Fruit fly (Drosophila melanogaster) whole organism, embryonic: ENCODE measurements around the gene mRpL35.
A peak's percentile ranks its signal among the peaks of the same experiment; 100 is the strongest.

Experiments used
- Asciz ChIP-seq: fragments of 200-800 bp; sonication (Bioruptor generic); optimal IDR thresholded peaks from 2 replicates; lab custom pipeline; 2017; ENCODE audit warnings: missing biosample characterization, mild to moderate bottlenecking, missing genetic modification characterization, missing genetic modification reagents
- Awh ChIP-seq: fragments of 200-800 bp; sonication (Bioruptor generic); IDR thresholded peaks from 2 replicates; pipeline ENCODE4, ENCODE4 v1.3.6; 2022; ENCODE audit warnings: missing biosample characterization, missing genetic modification characterization
- Bdp1 ChIP-seq: fragments of 200-800 bp; sonication (Bioruptor generic); optimal IDR thresholded peaks from 3 replicates; lab custom pipeline; 2016; ENCODE audit warnings: missing biosample characterization, missing genetic modification characterization
- Bgb ChIP-seq: fragments of 200-800 bp; sonication (Bioruptor generic); IDR thresholded peaks from 2 replicates; pipeline ENCODE4 v1.3.6; 2022; ENCODE audit warnings: missing biosample characterization, missing genetic modification characterization; ENCODE audit not compliant: partially characterized antibody
- CG10321 ChIP-seq: fragments of 200-800 bp; sonication (Bioruptor generic); IDR thresholded peaks from 2 replicates; pipeline ENCODE4 v1.3.6; 2022; ENCODE audit warnings: missing biosample characterization, missing genetic modification characterization
- CG10462 ChIP-seq: fragments of 200-800 bp; sonication (Bioruptor generic); optimal IDR thresholded peaks from 2 replicates; lab custom pipeline; 2016; ENCODE audit warnings: missing biosample characterization, missing genetic modification characterization
- CG10565 ChIP-seq: fragments of 200-800 bp; sonication (Bioruptor generic); optimal IDR thresholded peaks from 3 replicates; lab custom pipeline; 2016; ENCODE audit warnings: missing biosample characterization, mild to moderate bottlenecking, missing genetic modification characterization
- CG11398 ChIP-seq: fragments of 200-800 bp; sonication (Bioruptor generic); optimal IDR thresholded peaks from 2 replicates; lab custom pipeline; 2016; ENCODE audit warnings: missing biosample characterization, missing genetic modification characterization
- CG12155 ChIP-seq: fragments of 200-800 bp; sonication (Bioruptor generic); optimal IDR thresholded peaks from 3 replicates; lab custom pipeline; 2016; ENCODE audit warnings: missing biosample characterization, missing genetic modification characterization
- CG13123 ChIP-seq: fragments of 200-800 bp; sonication (Bioruptor generic); optimal IDR thresholded peaks from 2 replicates; lab custom pipeline; 2016; ENCODE audit warnings: missing biosample characterization, missing genetic modification characterization
- CG13287 ChIP-seq: fragments of 200-800 bp; sonication (Bioruptor generic); IDR thresholded peaks from 2 replicates; pipeline ENCODE4 v1.3.6; 2022; ENCODE audit warnings: missing biosample characterization, missing genetic modification characterization; ENCODE audit not compliant: partially characterized antibody
- CG13775 ChIP-seq: fragments of 200-800 bp; sonication (Bioruptor generic); optimal IDR thresholded peaks from 3 replicates; lab custom pipeline; 2017; ENCODE audit warnings: missing biosample characterization, mild to moderate bottlenecking, missing genetic modification characterization
- CG14014 ChIP-seq: fragments of 200-800 bp; sonication (Bioruptor generic); IDR thresholded peaks from 2 replicates; pipeline ENCODE4 v1.3.6; 2022; ENCODE audit warnings: missing biosample characterization, missing genetic modification characterization
- CG14441 ChIP-seq: fragments of 200-800 bp; sonication (Bioruptor generic); IDR thresholded peaks from 2 replicates; pipeline ENCODE4 v1.3.6; 2022; ENCODE audit warnings: missing biosample characterization, missing genetic modification characterization
- CG17328 ChIP-seq: fragments of 200-800 bp; sonication (Bioruptor generic); IDR thresholded peaks from 2 replicates; pipeline ENCODE4 v1.3.6; 2022; ENCODE audit warnings: missing biosample characterization, missing genetic modification characterization
- CG2712 ChIP-seq: fragments of 200-800 bp; optimal IDR thresholded peaks from 3 replicates; lab custom pipeline; 2019; ENCODE audit warnings: missing biosample characterization, mild to moderate bottlenecking, missing genetic modification characterization, moderate library complexity
- CG30431 ChIP-seq: fragments of 200-800 bp; sonication (Bioruptor generic); optimal IDR thresholded peaks from 2 replicates; lab custom pipeline; 2017; ENCODE audit warnings: missing biosample characterization, missing genetic modification characterization
- CG3065 ChIP-seq: fragments of 200-800 bp; sonication (Bioruptor generic); optimal IDR thresholded peaks from 2 replicates; lab custom pipeline; 2016; ENCODE audit warnings: missing biosample characterization, missing genetic modification characterization
- CG33213 ChIP-seq: fragments of 200-800 bp; sonication (Bioruptor generic); optimal IDR thresholded peaks from 3 replicates; lab custom pipeline; 2016; ENCODE audit warnings: missing biosample characterization, missing genetic modification characterization
- CG3407 ChIP-seq: fragments of 200-800 bp; sonication (Bioruptor generic); optimal IDR thresholded peaks from 2 replicates; lab custom pipeline; 2018; ENCODE audit warnings: missing biosample characterization, mild to moderate bottlenecking, missing genetic modification characterization
- CG34422 ChIP-seq: fragments of 200-800 bp; sonication (Bioruptor generic); IDR thresholded peaks from 3 replicates; pipeline ENCODE4 v1.3.6; 2022; ENCODE audit warnings: missing biosample characterization, missing genetic modification characterization
- CG3726 ChIP-seq: fragments of 200-800 bp; sonication (Bioruptor generic); IDR thresholded peaks from 3 replicates; pipeline ENCODE4, ENCODE4 v1.3.6; 2022; ENCODE audit warnings: missing biosample characterization, missing genetic modification characterization
- CG4328 ChIP-seq: fragments of 200-800 bp; sonication (Bioruptor generic); optimal IDR thresholded peaks from 3 replicates; lab custom pipeline; 2017; ENCODE audit warnings: missing biosample characterization, missing genetic modification reagents, missing genetic modification characterization
- CG4424 ChIP-seq: fragments of 200-800 bp; sonication (Bioruptor generic); optimal IDR thresholded peaks from 3 replicates; lab custom pipeline; 2016; ENCODE audit warnings: missing biosample characterization, missing genetic modification characterization
- CG4707 ChIP-seq: fragments of 200-800 bp; sonication (Bioruptor generic); optimal IDR thresholded peaks from 2 replicates; lab custom pipeline; 2018; ENCODE audit warnings: missing biosample characterization, mild to moderate bottlenecking, missing genetic modification characterization, moderate library complexity
- CG5180 ChIP-seq: fragments of 200-800 bp; sonication (Bioruptor generic); optimal IDR thresholded peaks from 3 replicates; lab custom pipeline; 2017; ENCODE audit warnings: missing biosample characterization, missing genetic modification characterization, mild to moderate bottlenecking, moderate library complexity, missing genetic modification reagents
- CG8359 ChIP-seq: fragments of 200-800 bp; sonication (Bioruptor generic); optimal IDR thresholded peaks from 2 replicates; lab custom pipeline; 2017; ENCODE audit warnings: missing biosample characterization, mild to moderate bottlenecking, missing genetic modification characterization, borderline replicate concordance
- CoRest ChIP-seq: fragments of 200-800 bp; sonication (Bioruptor generic); optimal IDR thresholded peaks from 3 replicates; lab custom pipeline; 2018; ENCODE audit warnings: missing biosample characterization, mild to moderate bottlenecking, missing genetic modification characterization, moderate library complexity
- D19A ChIP-seq: fragments of 200-800 bp; optimal IDR thresholded peaks from 3 replicates; lab custom pipeline; 2019; ENCODE audit warnings: missing biosample characterization, mild to moderate bottlenecking, missing genetic modification characterization, moderate library complexity
- D19B ChIP-seq: fragments of 200-800 bp; sonication (Bioruptor generic); optimal IDR thresholded peaks from 2 replicates; lab custom pipeline; 2017; ENCODE audit warnings: missing biosample characterization, mild to moderate bottlenecking, missing genetic modification characterization
- Dip3 ChIP-seq: fragments of 200-800 bp; sonication (Bioruptor generic); optimal IDR thresholded peaks from 3 replicates; lab custom pipeline; 2016; ENCODE audit warnings: missing biosample characterization, missing genetic modification characterization
- Doc3 ChIP-seq: fragments of 200-800 bp; sonication (Bioruptor generic); IDR thresholded peaks from 3 replicates; pipeline ENCODE4 v1.3.6; 2022; ENCODE audit warnings: missing biosample characterization, missing genetic modification characterization; ENCODE audit not compliant: partially characterized antibody
- Eip74EF ChIP-seq, 2 experiments: fragments of 200-800 bp in 1 of 2; fragments of >200 bp in 1 of 2; sonication (Bioruptor generic) in 1 of 2; optimal IDR thresholded peaks; 2 replicates each; lab custom pipeline; 2017 to 2019; ENCODE audit warnings: missing biosample characterization in 2 of 2, missing genetic modification characterization in 2 of 2, mild to moderate bottlenecking in 1 of 2, moderate library complexity in 1 of 2
- Hey ChIP-seq: fragments of 200-800 bp; sonication (Bioruptor generic); optimal IDR thresholded peaks from 3 replicates; lab custom pipeline; 2018; ENCODE audit warnings: missing biosample characterization, mild to moderate bottlenecking, missing genetic modification characterization
- Mad ChIP-seq: fragments of 200-800 bp; sonication (Bioruptor generic); optimal IDR thresholded peaks from 2 replicates; lab custom pipeline; 2016; ENCODE audit warnings: missing biosample characterization, missing genetic modification characterization
- NFAT ChIP-seq: fragments of 200-800 bp; sonication (Bioruptor generic); IDR thresholded peaks from 2 replicates; pipeline ENCODE4 v1.3.6; 2022; ENCODE audit warnings: missing biosample characterization, missing genetic modification characterization
- Sin3A ChIP-seq: fragments of >200 bp; optimal IDR thresholded peaks from 2 replicates; lab custom pipeline; 2018
- ab ChIP-seq: fragments of 200-800 bp; sonication (Bioruptor generic); optimal IDR thresholded peaks from 2 replicates; lab custom pipeline; 2016; ENCODE audit warnings: missing biosample characterization, missing genetic modification characterization
- ara ChIP-seq: fragments of 200-800 bp; sonication (Bioruptor generic); IDR thresholded peaks from 2 replicates; pipeline ENCODE4 v1.3.6; 2022; ENCODE audit warnings: missing biosample characterization, missing genetic modification characterization
- ase ChIP-seq: fragments of 200-800 bp; sonication (Bioruptor generic); IDR thresholded peaks from 3 replicates; pipeline ENCODE4 v1.3.6; 2022; ENCODE audit warnings: missing biosample characterization, missing genetic modification characterization
- bcd ChIP-seq: fragments of 200-800 bp; sonication (Bioruptor generic); optimal IDR thresholded peaks from 2 replicates; lab custom pipeline; 2017; ENCODE audit warnings: missing biosample characterization, mild to moderate bottlenecking, missing genetic modification characterization
- cg ChIP-seq: fragments of 200-800 bp; sonication (Bioruptor generic); optimal IDR thresholded peaks from 3 replicates; lab custom pipeline; 2019; ENCODE audit warnings: missing biosample characterization, mild to moderate bottlenecking, missing genetic modification characterization, moderate library complexity
- ci ChIP-seq: fragments of 200-800 bp; sonication (Bioruptor generic); IDR thresholded peaks from 3 replicates; pipeline ENCODE4 v1.3.6; 2022; ENCODE audit warnings: missing biosample characterization, missing genetic modification characterization
- fu2 ChIP-seq: fragments of 200-800 bp; sonication (Bioruptor generic); optimal IDR thresholded peaks from 2 replicates; lab custom pipeline; 2016; ENCODE audit warnings: missing biosample characterization, missing genetic modification characterization
- jigr1 ChIP-seq: fragments of 200-800 bp; sonication (Bioruptor generic); IDR thresholded peaks from 3 replicates; pipeline ENCODE4 v1.3.6; 2022; ENCODE audit warnings: missing biosample characterization, missing genetic modification characterization
- lab ChIP-seq: fragments of 200-800 bp; sonication (Bioruptor generic); optimal IDR thresholded peaks from 3 replicates; lab custom pipeline; 2017; ENCODE audit warnings: missing biosample characterization, missing genetic modification characterization, mild to moderate bottlenecking, moderate library complexity, missing genetic modification reagents
- peb ChIP-seq: fragments of 200-800 bp; sonication (Bioruptor generic); IDR thresholded peaks from 2 replicates; pipeline ENCODE4 v1.3.6; 2022; ENCODE audit warnings: missing biosample characterization, missing genetic modification characterization
- pros ChIP-seq: fragments of 200-800 bp; sonication (Bioruptor generic); optimal IDR thresholded peaks from 3 replicates; lab custom pipeline; 2019; ENCODE audit warnings: missing biosample characterization, mild to moderate bottlenecking, missing genetic modification characterization, moderate library complexity
- scrt ChIP-seq: fragments of 200-800 bp; sonication (Bioruptor generic); optimal IDR thresholded peaks from 2 replicates; lab custom pipeline; 2018; ENCODE audit warnings: missing biosample characterization, mild to moderate bottlenecking, missing genetic modification characterization, moderate library complexity
- shn ChIP-seq: fragments of 200-800 bp; sonication (Bioruptor generic); optimal IDR thresholded peaks from 3 replicates; lab custom pipeline; 2016; ENCODE audit warnings: missing biosample characterization, missing genetic modification characterization
- tx ChIP-seq: fragments of 200-800 bp; sonication (Bioruptor generic); optimal IDR thresholded peaks from 2 replicates; lab custom pipeline; 2016; ENCODE audit warnings: missing biosample characterization, missing genetic modification characterization
- usp ChIP-seq: fragments of >200 bp; optimal IDR thresholded peaks from 2 replicates; lab custom pipeline; 2017; ENCODE audit warnings: missing biosample characterization, missing genetic modification characterization

mRpL35 gene

dm6 chr3R:22025320-22025719 is 2.0 kb downstream of the mRpL35 start, which contains the start of gene CG6028 (continued):
- TF ChIP-seq D19A (tag; lab: Kevin White, UChicago): no peak
- TF ChIP-seq CG13775 (GFP tag; lab: Kevin White, UChicago): no peak
- TF ChIP-seq CG10321 (GFP tag; lab: Robert Waterston, UW): no peak
- peak; percentile 3 for TF ChIP-seq fu2 (GFP tag; lab: Kevin White, UChicago)
- peak; percentile 24 for TF ChIP-seq CG12155 (GFP tag; lab: Kevin White, UChicago)
- no peak for TF ChIP-seq CG30431 (GFP tag; lab: Kevin White, UChicago)
- TF ChIP-seq CG3726: no peak
- peak; percentile 40; the same call in 1 of the 3 replicates for TF ChIP-seq Doc3
- no peak for TF ChIP-seq CG8359 (GFP tag; lab: Kevin White, UChicago)
- no peak for TF ChIP-seq CG11398 (GFP tag; lab: Kevin White, UChicago)
- peak; percentile 45; the same call in 1 of the 2 replicates for TF ChIP-seq CG17328 (GFP tag; lab: Robert Waterston, UW)
- TF ChIP-seq scrt: no peak
- no peak for TF ChIP-seq CG10462
- TF ChIP-seq cg (GFP tag; lab: Kevin White, UChicago): no peak
- TF ChIP-seq CG5180: no peak
- no peak for TF ChIP-seq D19B (GFP tag; lab: Kevin White, UChicago)
- TF ChIP-seq CG33213 (GFP tag; lab: Kevin White, UChicago): no peak
- TF ChIP-seq peb (GFP tag; lab: Robert Waterston, UW): no peak
- TF ChIP-seq Bdp1 (GFP tag; lab: Kevin White, UChicago): no peak
- no peak for TF ChIP-seq Awh (GFP tag; lab: Robert Waterston, UW)
- TF ChIP-seq Eip74EF (GFP tag; optimal IDR thresholded peaks at IDR 0.05; lab: Kevin White, UChicago): no peak
- TF ChIP-seq tx (GFP tag; lab: Kevin White, UChicago): no peak
- TF ChIP-seq Sin3A (lab: Kevin White, UChicago): no peak
- 0 out of 3 replicates have a peak, but pooled peaks have one; percentile 11 for TF ChIP-seq ase (GFP tag; lab: Robert Waterston, UW)
- peak; percentile 31; the same call in 1 of the 3 replicates for TF ChIP-seq ci (GFP tag; lab: Robert Waterston, UW)
- TF ChIP-seq CG3065 (GFP tag; lab: Kevin White, UChicago): no peak
- peak; percentile 39 for TF ChIP-seq CG13287
- peak; percentile 20 for TF ChIP-seq CG4424 (GFP tag; lab: Kevin White, UChicago)
- no peak for TF ChIP-seq ab
- no peak for TF ChIP-seq Mad
- no peak for TF ChIP-seq pros (GFP tag; lab: Kevin White, UChicago)
- TF ChIP-seq Dip3: peak; percentile 5
- no peak for TF ChIP-seq usp
- peak; percentile 1 for TF ChIP-seq shn (GFP tag; lab: Kevin White, UChicago)
- TF ChIP-seq CG13123: no peak
- TF ChIP-seq jigr1 (GFP tag; lab: Robert Waterston, UW): no peak
- TF ChIP-seq CG2712 (tag; lab: Kevin White, UChicago): peak; percentile 37
- TF ChIP-seq Asciz (GFP tag; lab: Kevin White, UChicago): no peak
- no peak for TF ChIP-seq Bgb
- no peak for TF ChIP-seq CG4707 (GFP tag; lab: Kevin White, UChicago)
- TF ChIP-seq CoRest (tag; lab: Kevin White, UChicago): no peak
- TF ChIP-seq CG14014 (GFP tag; lab: Robert Waterston, UW): peak; percentile 24; the same call in 1 of the 2 replicates
- peak; percentile 62 for TF ChIP-seq NFAT (GFP tag; lab: Robert Waterston, UW)
- TF ChIP-seq CG10565 (GFP tag; lab: Kevin White, UChicago): no peak
- TF ChIP-seq lab: peak; percentile 29
- peak; percentile 17; the same call in 1 of the 2 replicates for TF ChIP-seq CG14441 (GFP tag; lab: Robert Waterston, UW)
- TF ChIP-seq CG4328 (GFP tag; lab: Kevin White, UChicago): no peak
- 0 out of 3 replicates have a peak, but pooled peaks have one; percentile 24 for TF ChIP-seq CG34422 (GFP tag; lab: Robert Waterston, UW)
- no peak for TF ChIP-seq CG3407 (GFP tag; lab: Kevin White, UChicago)
- no peak for TF ChIP-seq bcd
- TF ChIP-seq ara (GFP tag; lab: Robert Waterston, UW): no peak
- no peak for TF ChIP-seq Hey (tag; lab: Kevin White, UChicago)
